Fruit fly (Drosophila melanogaster): ENCODE results near the gene MED11.

Gene MED11

dm6 chr3L:18795056-18795841, 49.6 kb downstream of the MED11 start (continued):
- no peak for TF ChIP-seq inv (GFP tag; IDR thresholded peaks at IDR 0.05; ENCODE audit: partially characterized antibody)
- TF ChIP-seq CG10209 (GFP tag; optimal IDR thresholded peaks at IDR 0.05), result peak; percentile 15
- TF ChIP-seq CG31441 (GFP tag; IDR thresholded peaks at IDR 0.05), result peak; percentile 56
- peak; percentile 29 for TF ChIP-seq CG8388 (GFP tag; optimal IDR thresholded peaks at IDR 0.05)
- TF ChIP-seq vvl (GFP tag; IDR thresholded peaks at IDR 0.05), result peak; percentile 21; the same call in 1 of the 2 replicates
- TF ChIP-seq CG33213 (GFP tag; optimal IDR thresholded peaks at IDR 0.05), result no peak
- no peak for TF ChIP-seq D (optimal IDR thresholded peaks at IDR 0.05)
- TF ChIP-seq D (GFP tag; optimal IDR thresholded peaks at IDR 0.05), result peak; percentile 14
- peak in 1 of 2 experiments; percentile 12 for TF ChIP-seq chif (GFP tag; optimal IDR thresholded peaks at IDR 0.05)
- TF ChIP-seq CG17361 (GFP tag; IDR thresholded peaks at IDR 0.05), result peak; percentile 74
- TF ChIP-seq bcd (GFP tag; optimal IDR thresholded peaks at IDR 0.05), result peak; percentile 20
- TF ChIP-seq CoRest (tag; optimal IDR thresholded peaks at IDR 0.05), result peak; percentile 46
- no peak for TF ChIP-seq NFAT (GFP tag; IDR thresholded peaks at IDR 0.05)
- peak; percentile 18 for TF ChIP-seq grau (tag; optimal IDR thresholded peaks at IDR 0.05)
- TF ChIP-seq CG18619 (GFP tag; optimal IDR thresholded peaks at IDR 0.05), result no peak
- peak; percentile 26 for TF ChIP-seq CG5180 (GFP tag; optimal IDR thresholded peaks at IDR 0.05)
- no peak for TF ChIP-seq hkb (optimal IDR thresholded peaks at IDR 0.05)
- TF ChIP-seq hkb (GFP tag; IDR thresholded peaks at IDR 0.05), result peak; percentile 10; the same call in 1 of the 2 replicates
- peak; percentile 47 for TF ChIP-seq nmo (GFP tag; optimal IDR thresholded peaks at IDR 0.05)
- TF ChIP-seq Pdp1 (GFP tag; optimal IDR thresholded peaks at IDR 0.05), result peak in 1 of 2 experiments; percentile 2
- TF ChIP-seq stc (GFP tag; IDR thresholded peaks at IDR 0.05), result no peak
- peak; percentile 37 for TF ChIP-seq CG9727 (GFP tag; optimal IDR thresholded peaks at IDR 0.05)
- no peak for TF ChIP-seq Mes4 (GFP tag; optimal IDR thresholded peaks at IDR 0.05)
- TF ChIP-seq CG2712 (tag; optimal IDR thresholded peaks at IDR 0.05), result peak; percentile 54
- peak; percentile 13; the same call in 1 of the 2 replicates for TF ChIP-seq CG6689 (GFP tag; IDR thresholded peaks at IDR 0.05)
- no peak for TF ChIP-seq CG7372 (GFP tag; IDR thresholded peaks at IDR 0.05)
- TF ChIP-seq zf30C (GFP tag; optimal IDR thresholded peaks at IDR 0.05), result peak; percentile 38
- TF ChIP-seq gro (GFP tag; optimal IDR thresholded peaks at IDR 0.05), result no peak
- peak; percentile 33 for TF ChIP-seq CG30403 (GFP tag; optimal IDR thresholded peaks at IDR 0.05)
- peak; percentile 14 for TF ChIP-seq CG9437 (GFP tag; optimal IDR thresholded peaks at IDR 0.05)
- 0 out of 2 replicates have a peak, but pooled peaks have one; percentile 14 for TF ChIP-seq CG14014 (GFP tag; IDR thresholded peaks at IDR 0.05)
- TF ChIP-seq lola (GFP tag; optimal IDR thresholded peaks at IDR 0.05), result peak in 1 of 3 experiments; percentile 11
- TF ChIP-seq CG13424 (tag; optimal IDR thresholded peaks at IDR 0.05), result peak; percentile 50
- TF ChIP-seq tio (GFP tag; optimal IDR thresholded peaks at IDR 0.05), result peak; percentile 11
- peak; percentile 10 for TF ChIP-seq CG3407 (GFP tag; optimal IDR thresholded peaks at IDR 0.05)
- TF ChIP-seq CG4424 (GFP tag; optimal IDR thresholded peaks at IDR 0.05), result peak; percentile 15
- no peak for TF ChIP-seq disco-r (GFP tag; optimal IDR thresholded peaks at IDR 0.05)
- TF ChIP-seq CG10267 (tag; optimal IDR thresholded peaks at IDR 0.05), result peak; percentile 21
- peak; percentile 45 for TF ChIP-seq Sox102F (GFP tag; optimal IDR thresholded peaks at IDR 0.05)
- no peak for TF ChIP-seq CG8478 (optimal IDR thresholded peaks at IDR 0.05)
- TF ChIP-seq NC2β (GFP tag; optimal IDR thresholded peaks at IDR 0.05), result no peak
- peak; percentile 29; the same call in 1 of the 2 replicates for TF ChIP-seq Ptx1 (GFP tag; IDR thresholded peaks at IDR 0.05)
